Fruit fly (Drosophila melanogaster): ENCODE data around the gene sll.

sll gene

DNA sequence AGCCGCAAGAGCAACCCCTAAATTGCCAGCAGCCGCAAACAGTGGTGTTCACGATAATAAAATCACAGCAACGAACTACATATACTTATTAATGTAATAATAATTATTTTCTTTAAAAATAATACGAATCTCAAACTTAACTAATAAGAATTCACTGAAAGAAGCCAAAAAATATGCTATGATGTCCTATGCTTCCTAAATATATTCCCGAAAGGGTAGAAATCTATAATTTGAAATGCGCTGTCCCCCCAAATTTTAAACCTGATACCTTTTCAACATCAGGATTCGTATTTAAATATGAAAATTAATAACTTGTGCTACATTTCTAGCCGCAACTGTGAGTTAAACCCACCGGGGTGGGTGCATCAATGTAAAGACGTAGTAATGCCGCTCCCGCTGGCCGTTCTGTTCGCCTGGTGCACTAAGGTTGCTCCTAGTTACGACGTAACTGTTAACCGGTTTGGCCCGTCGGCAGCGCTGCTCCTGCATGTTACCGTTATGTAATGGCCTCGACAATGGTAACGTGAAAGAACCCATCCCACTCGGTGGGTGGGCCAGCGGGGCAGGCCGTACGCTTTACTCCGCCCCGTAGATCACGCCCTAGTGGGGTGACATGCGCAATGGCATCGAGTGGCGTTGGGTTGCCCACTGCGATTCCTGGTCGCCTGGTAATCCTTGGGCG, 1.6 kb upstream of the sll start (continued):
- TF ChIP-seq Sox15 (GFP tag; optimal IDR thresholded peaks at IDR 0.05): peak; percentile 15
- peak; percentile 58 for TF ChIP-seq dsx (GFP tag; optimal IDR thresholded peaks at IDR 0.05; ENCODE audit: poor library complexity, severe bottlenecking)
- TF ChIP-seq CG9139 (GFP tag; optimal IDR thresholded peaks at IDR 0.05): peak; percentile 19
- TF ChIP-seq cyc (GFP tag; optimal IDR thresholded peaks at IDR 0.05): peak; percentile 12
- TF ChIP-seq ss (GFP tag; optimal IDR thresholded peaks at IDR 0.05): peak; percentile 28 to 75
- peak; percentile 22 for TF ChIP-seq Hr4 (GFP tag; optimal IDR thresholded peaks at IDR 0.05)
- peak; percentile 10 for TF ChIP-seq fkh (GFP tag; optimal IDR thresholded peaks at IDR 0.05)
- peak; percentile 65 for TF ChIP-seq CG6808 (GFP tag; optimal IDR thresholded peaks at IDR 0.05)
- no peak for TF ChIP-seq fd85E (GFP tag; optimal IDR thresholded peaks at IDR 0.05)
- TF ChIP-seq Met (GFP tag; optimal IDR thresholded peaks at IDR 0.05): peak; percentile 17
- peak; percentile 44 for TF ChIP-seq CG16779 (tag; optimal IDR thresholded peaks at IDR 0.05)
- peak; percentile 51 for TF ChIP-seq CG8119 (GFP tag; IDR thresholded peaks at IDR 0.05)
- TF ChIP-seq CG11902 (GFP tag; optimal IDR thresholded peaks at IDR 0.05): peak; percentile 11
- peak; percentile 12 for TF ChIP-seq CG11762 (GFP tag; optimal IDR thresholded peaks at IDR 0.05; ENCODE audit: insufficient read depth)
- peak; percentile 50 for TF ChIP-seq CG4318 (GFP tag; optimal IDR thresholded peaks at IDR 0.05)
- TF ChIP-seq Ets96B (tag; optimal IDR thresholded peaks at IDR 0.05): peak; percentile 66
- TF ChIP-seq CG6854 (GFP tag; optimal IDR thresholded peaks at IDR 0.05): no peak
- peak; percentile 43 for TF ChIP-seq Smox (GFP tag; optimal IDR thresholded peaks at IDR 0.05)
- peak; percentile 45; the same call in 1 of the 3 replicates for TF ChIP-seq eg (GFP tag; IDR thresholded peaks at IDR 0.05)
- peak; percentile 66 for TF ChIP-seq CG10669 (GFP tag; optimal IDR thresholded peaks at IDR 0.05)
- TF ChIP-seq Hr38 (GFP tag; optimal IDR thresholded peaks at IDR 0.05): no peak
- TF ChIP-seq Sox14 (GFP tag; optimal IDR thresholded peaks at IDR 0.05): peak; percentile 12
- peak; percentile 37 for TF ChIP-seq CG15336 (GFP tag; IDR thresholded peaks at IDR 0.05)
- peak; percentile 60 for TF ChIP-seq CG6276 (GFP tag; optimal IDR thresholded peaks at IDR 0.05)
- TF ChIP-seq CG3919 (GFP tag; optimal IDR thresholded peaks at IDR 0.05): peak; percentile 21
- peak; percentile 33 for TF ChIP-seq CG8632 (GFP tag; optimal IDR thresholded peaks at IDR 0.05)
- peak; percentile 56 for TF ChIP-seq CG34406 (GFP tag; optimal IDR thresholded peaks at IDR 0.05)
- peak; percentile 50 for TF ChIP-seq OdsH (GFP tag; optimal IDR thresholded peaks at IDR 0.05)
- TF ChIP-seq lz (GFP tag; optimal IDR thresholded peaks at IDR 0.05): no peak
- TF ChIP-seq vri (GFP tag; optimal IDR thresholded peaks at IDR 0.05): peak; percentile 64
- peak; percentile 36 for TF ChIP-seq acj6 (GFP tag; optimal IDR thresholded peaks at IDR 0.05)
- peak; percentile 37 for TF ChIP-seq topi (GFP tag; optimal IDR thresholded peaks at IDR 0.05)
- TF ChIP-seq Eip78C (GFP tag): peak; percentile 88
- peak; percentile 45 for TF ChIP-seq svp (GFP tag)

DNA sequence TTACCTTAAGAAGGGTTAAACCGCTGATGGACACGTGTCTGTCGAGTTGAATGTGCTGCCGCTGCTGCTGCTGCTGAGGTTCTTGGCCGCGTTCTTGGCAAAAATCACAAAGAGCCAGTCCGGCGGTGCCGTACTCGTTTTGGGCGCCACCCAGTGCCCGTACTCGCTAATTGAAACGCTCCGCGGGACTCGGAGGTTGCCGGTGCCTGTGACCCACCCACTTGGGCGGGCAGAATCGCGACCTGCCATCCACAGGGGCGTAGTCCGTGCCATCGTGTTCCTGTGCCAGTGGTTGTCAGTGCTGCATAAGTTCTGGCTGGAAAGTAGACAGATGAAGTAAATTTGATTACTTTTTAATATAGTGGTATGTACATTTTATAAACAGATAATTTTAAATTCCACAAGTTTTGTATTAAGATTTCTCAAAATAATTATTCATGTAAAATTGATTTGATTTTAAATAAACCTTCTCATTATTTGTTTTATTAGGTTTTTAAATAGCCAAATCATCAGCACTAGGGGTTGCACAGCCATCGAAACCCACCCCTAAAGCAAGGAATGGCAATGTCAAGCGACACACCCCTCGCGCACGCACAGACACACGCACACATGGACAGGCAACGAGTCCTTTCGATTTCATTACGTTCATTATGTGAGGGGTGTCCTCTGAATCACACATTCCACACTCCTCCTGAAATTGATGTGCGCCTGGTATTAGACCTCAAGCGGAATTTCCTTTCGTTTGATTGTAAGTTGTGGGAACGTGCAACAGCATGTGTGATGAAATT, 832 bp upstream of the sll start:
- no peak for TF ChIP-seq CG6808 (GFP tag; optimal IDR thresholded peaks at IDR 0.05)
- peak; percentile 30 to 36 for TF ChIP-seq ss (GFP tag; optimal IDR thresholded peaks at IDR 0.05)
- TF ChIP-seq Eip78C (GFP tag): peak; percentile 9

DNA sequence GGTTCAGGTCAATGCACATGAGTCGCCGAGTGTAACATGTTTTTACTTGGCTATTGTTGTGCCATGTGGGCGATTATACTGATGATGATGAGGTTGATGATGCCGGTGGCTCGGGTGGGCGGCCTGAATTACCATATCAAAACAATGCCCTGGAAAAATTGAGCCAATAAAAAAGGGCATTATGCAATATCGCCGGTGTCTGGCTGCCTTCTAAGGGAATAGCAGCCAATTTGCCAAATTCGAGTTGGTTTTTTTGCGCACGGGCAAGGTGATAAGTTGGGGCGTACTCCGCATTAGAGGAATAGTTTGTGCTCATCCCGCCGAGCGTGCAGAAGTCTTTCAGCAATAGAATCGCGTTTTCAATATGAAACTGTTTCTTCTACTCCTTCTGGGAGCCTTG, 3.2 kb downstream of the sll start, which contains the start of gene CG14329:
Gene CG14329, plus strand, starts transcription at position 301 of the 400 bp plus-strand sequence.
- no peak for TF ChIP-seq fd85E (GFP tag; optimal IDR thresholded peaks at IDR 0.05)
- no peak for TF ChIP-seq Sox15 (GFP tag; optimal IDR thresholded peaks at IDR 0.05)
- TF ChIP-seq achi (GFP tag; optimal IDR thresholded peaks at IDR 0.05): no peak
- TF ChIP-seq Lpt (GFP tag; optimal IDR thresholded peaks at IDR 0.05): no peak
- no peak for TF ChIP-seq CG3032 (tag; optimal IDR thresholded peaks at IDR 0.05)
- TF ChIP-seq CG10631 (GFP tag; optimal IDR thresholded peaks at IDR 0.05): no peak
- TF ChIP-seq CG8319 (GFP tag; optimal IDR thresholded peaks at IDR 0.05): no peak
